Worm (Caenorhabditis elegans) whole organism, midembryonic: ENCODE measurements around the gene F56C9.6.

Experiments
- flt-1 ChIP-seq: fragments of 200-800 bp; sonication (Bioruptor generic); IDR thresholded peaks from 2 replicates; pipeline ENCODE4 v1.3.6; 2022; ENCODE audit warnings: missing genetic modification characterization, missing compliant biosample characterization
- med-1 ChIP-seq: sonication (generic microtip); optimal IDR thresholded peaks from 2 replicates; lab custom pipeline; 2017; ENCODE audit warnings: missing genetic modification characterization, mild to moderate bottlenecking, missing compliant biosample characterization, antibody characterized with exemption, missing genetic modification reagents; ENCODE audit not compliant: insufficient read depth
- ref-1 ChIP-seq: fragments of 200-800 bp; sonication (Bioruptor generic); conservative IDR thresholded peaks from 2 replicates; pipeline ENCODE4 v1.3.6; 2022; ENCODE audit warnings: missing genetic modification reagents, missing genetic modification characterization, missing compliant biosample characterization

ce11 chrIII:7291216-7291615 is 19.4 kb downstream of the F56C9.6 start:
- no peak for TF ChIP-seq ref-1 (GFP tag; lab: Robert Waterston, UW)
- TF ChIP-seq flt-1 (GFP tag; lab: Robert Waterston, UW) = no peak
- no peak for TF ChIP-seq med-1 (GFP tag; lab: Kevin White, UChicago)
